Worm (Caenorhabditis elegans) whole organism, early embryonic: ENCODE results near the gene bcmo-1.

Experiments used
- B0310.2 ChIP-seq: sonication (generic microtip); optimal IDR thresholded peaks from 2 replicates; lab custom pipeline; 2016; ENCODE audit warnings: mild to moderate bottlenecking, missing genetic modification characterization, missing compliant biosample characterization
- F13C5.2 ChIP-seq: sonication (generic microtip); optimal IDR thresholded peaks from 2 replicates; lab custom pipeline; 2017; ENCODE audit warnings: mild to moderate bottlenecking, missing genetic modification characterization, inconsistent platforms, missing compliant biosample characterization
- aly-1 ChIP-seq: sonication (generic microtip); optimal IDR thresholded peaks from 2 replicates; lab custom pipeline; 2016; ENCODE audit warnings: missing genetic modification characterization, missing compliant biosample characterization
- ama-1 ChIP-seq: fragments of 150-350 bp; optimal IDR thresholded peaks from 2 replicates; lab custom pipeline; 2014
- ceh-13 ChIP-seq: fragments of 200-800 bp; sonication (Bioruptor generic); optimal IDR thresholded peaks from 2 replicates; lab custom pipeline; 2018; ENCODE audit warnings: mild to moderate bottlenecking, missing genetic modification characterization, missing compliant biosample characterization
- ceh-36 ChIP-seq: sonication (generic microtip); optimal IDR thresholded peaks from 2 replicates; lab custom pipeline; 2016; ENCODE audit warnings: missing genetic modification characterization, inconsistent platforms, missing compliant biosample characterization
- ets-7 ChIP-seq: sonication (generic microtip); optimal IDR thresholded peaks from 2 replicates; lab custom pipeline; 2016; ENCODE audit warnings: missing genotype, missing genetic modification characterization, missing compliant biosample characterization
- flt-1 ChIP-seq: fragments of 200-800 bp; sonication (Bioruptor generic); IDR thresholded peaks from 2 replicates; pipeline ENCODE4 v1.3.6; 2022; ENCODE audit warnings: missing genetic modification characterization, missing compliant biosample characterization
- hmbx-1 ChIP-seq: sonication (generic microtip); optimal IDR thresholded peaks from 2 replicates; lab custom pipeline; 2016; ENCODE audit warnings: mild to moderate bottlenecking, missing genetic modification characterization, missing compliant biosample characterization
- hmg-4 ChIP-seq: fragments of 200-800 bp; sonication (Bioruptor generic); optimal IDR thresholded peaks from 2 replicates; lab custom pipeline; 2018; ENCODE audit warnings: mild to moderate bottlenecking, missing genetic modification characterization, missing compliant biosample characterization
- hnd-1 ChIP-seq: sonication (generic microtip); optimal IDR thresholded peaks from 2 replicates; lab custom pipeline; 2016; ENCODE audit warnings: missing genetic modification characterization, missing compliant biosample characterization
- pes-1 ChIP-seq: fragments of 200-800 bp; sonication (Bioruptor generic); IDR thresholded peaks from 2 replicates; pipeline ENCODE4 v1.3.6; 2022; ENCODE audit warnings: missing genetic modification reagents, missing genetic modification characterization, missing compliant biosample characterization
- scrt-1 ChIP-seq: fragments of 200-800 bp; sonication (Bioruptor generic); IDR thresholded peaks from 2 replicates; pipeline ENCODE4 v1.3.6; 2022; ENCODE audit warnings: missing genetic modification characterization, missing compliant biosample characterization
- sea-1 ChIP-seq: fragments of 200-800 bp; sonication (Bioruptor generic); conservative IDR thresholded peaks from 2 replicates; pipeline ENCODE4 v1.3.6; 2022; ENCODE audit warnings: missing genetic modification characterization, missing compliant biosample characterization
- tbx-11 ChIP-seq: fragments of 200-800 bp; sonication (Bioruptor generic); IDR thresholded peaks from 2 replicates; pipeline ENCODE4 v1.3.6; 2022; ENCODE audit warnings: missing genetic modification characterization, missing compliant biosample characterization
- tbx-37 ChIP-seq: fragments of 200-800 bp; sonication (Bioruptor generic); conservative IDR thresholded peaks from 2 replicates; pipeline ENCODE4 v1.3.6; 2022; ENCODE audit warnings: missing genetic modification reagents, missing genetic modification characterization, missing compliant biosample characterization
- tra-4 ChIP-seq: sonication (generic microtip); optimal IDR thresholded peaks from 2 replicates; lab custom pipeline; 2017; ENCODE audit warnings: missing genetic modification characterization, missing compliant biosample characterization

Gene bcmo-1

ce11 chrII:12866079-12866478, 35.6 kb downstream of the bcmo-1 start:
- TF ChIP-seq tbx-37 (GFP tag; lab: Robert Waterston, UW): no peak
- no peak for TF ChIP-seq hmbx-1

- TF ChIP-seq B0310.2 (tag; lab: Kevin White, UChicago) (no peak), ceh-13 (GFP tag; lab: Kevin White, UChicago) (no peak), aly-1 (no peak), flt-1 (no peak), hmg-4 (GFP tag; lab: Kevin White, UChicago) (no peak), hmbx-1 (no peak), tbx-11 (no peak), F13C5.2 (tag; lab: Kevin White, UChicago) (no peak)
These were observed 47.7 kb downstream of the bcmo-1 start, which contains the start of gene gsy-1 for ce11 chrII:12878071-12878668. Gene gsy-1, minus strand, starts transcription at chrII:12878121.

- TF ChIP-seq ets-7 (no peak), aly-1 (no peak), sea-1 (no peak), scrt-1 (GFP tag; lab: Robert Waterston, UW) (no peak), pes-1 (no peak), tra-4 (tag; lab: Kevin White, UChicago) (no peak), ama-1 (lab: Kevin White, UChicago) (no peak), B0310.2 (tag; lab: Kevin White, UChicago) (no peak), hnd-1 (tag; lab: Kevin White, UChicago) (no peak), ceh-13 (GFP tag; lab: Kevin White, UChicago) (no peak), tbx-11 (no peak)
These were observed 48.2 kb downstream of the bcmo-1 start for ce11 chrII:12878697-12879096.

DNA sequence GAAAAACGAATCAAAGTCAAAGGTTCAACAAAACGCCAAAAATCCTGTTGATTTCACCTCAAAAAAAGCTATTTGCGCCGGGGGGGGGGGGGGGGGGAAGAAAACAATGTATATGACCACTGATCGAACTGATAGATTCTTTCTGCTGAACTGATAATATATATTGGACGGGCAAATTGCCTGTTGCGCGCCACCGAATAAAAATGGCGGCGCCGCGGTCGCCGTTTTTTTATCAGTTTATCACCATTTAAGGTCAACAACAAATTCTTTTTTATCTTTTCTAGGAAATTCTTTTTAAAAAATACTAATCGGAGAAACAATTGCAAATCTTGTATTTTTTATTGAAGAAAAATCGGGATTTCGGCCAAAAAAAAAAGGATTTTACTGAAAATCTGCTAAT, 49.3 kb downstream of the bcmo-1 start:
- TF ChIP-seq scrt-1 (GFP tag; lab: Robert Waterston, UW) (no peak), ets-7 (no peak), B0310.2 (tag; lab: Kevin White, UChicago) (no peak), F13C5.2 (tag; lab: Kevin White, UChicago) (no peak), tbx-37 (GFP tag; lab: Robert Waterston, UW) (no peak), hnd-1 (tag; lab: Kevin White, UChicago) (no peak), tbx-11 (no peak), hmg-4 (GFP tag; lab: Kevin White, UChicago) (no peak), hmbx-1 (no peak), ceh-36 (tag; lab: Kevin White, UChicago) (no peak)

DNA sequence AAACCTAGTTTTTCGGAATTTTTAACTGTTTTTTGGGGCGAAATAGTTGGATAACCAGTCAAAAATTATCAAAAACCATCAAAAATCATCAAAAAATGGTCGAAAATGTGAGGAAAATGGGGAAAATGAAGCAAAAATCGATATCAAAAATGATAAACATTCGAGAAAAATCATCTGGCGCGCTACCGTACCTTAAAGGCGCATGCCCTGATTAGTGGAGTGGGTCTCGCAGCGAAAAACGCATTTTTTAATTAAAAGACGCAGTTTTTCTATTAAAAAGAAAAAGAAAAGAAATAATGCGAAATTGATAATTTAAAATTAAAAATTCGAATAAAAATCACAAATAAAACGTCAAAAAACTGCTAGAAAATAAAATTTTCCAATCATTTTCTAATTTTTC, 49.9 kb downstream of the bcmo-1 start, which contains the start of gene F35C5.1:
Gene F35C5.1 (plus strand): TSS at position 399 of the 400 bp plus-strand sequence.
- TF ChIP-seq ceh-36 (tag; lab: Kevin White, UChicago) (no peak), B0310.2 (tag; lab: Kevin White, UChicago) (no peak), ama-1 (lab: Kevin White, UChicago) (no peak), hmg-4 (GFP tag; lab: Kevin White, UChicago) (no peak), scrt-1 (GFP tag; lab: Robert Waterston, UW) (no peak), hmbx-1 (no peak), F13C5.2 (tag; lab: Kevin White, UChicago) (no peak), hnd-1 (tag; lab: Kevin White, UChicago) (no peak)
